Worm (Caenorhabditis elegans): ENCODE results near the gene unc-1.

- no peak for TF ChIP-seq unc-62 (GFP tag; optimal IDR thresholded peaks at IDR 0.05)
- no peak for TF ChIP-seq zip-8 (tag; optimal IDR thresholded peaks at IDR 0.05)
- no peak for TF ChIP-seq ham-2 (GFP tag; optimal IDR thresholded peaks at IDR 0.05)
- no peak for TF ChIP-seq lin-13 (tag; optimal IDR thresholded peaks at IDR 0.05)
- TF ChIP-seq elt-1 (tag; optimal IDR thresholded peaks at IDR 0.05; ENCODE audit: borderline replicate concordance, insufficient read depth) = no peak
- TF ChIP-seq nhr-28 (tag; optimal IDR thresholded peaks at IDR 0.05) = no peak
- TF ChIP-seq mab-5 (tag; optimal IDR thresholded peaks at IDR 0.05) = no peak
- TF ChIP-seq snpc-4 (tag; optimal IDR thresholded peaks at IDR 0.05) = no peak
- TF ChIP-seq ceh-39 (tag; optimal IDR thresholded peaks at IDR 0.05) = no peak
- TF ChIP-seq ceh-83 (GFP tag; optimal IDR thresholded peaks at IDR 0.05) = no peak
Measured at ce11 chrX:1068986-1069385, 6.7 kb upstream of the unc-1 start, which contains the start of gene mksr-1.
